Fruit fly (Drosophila melanogaster): ENCODE measurements around the gene CG11585.

DNA sequence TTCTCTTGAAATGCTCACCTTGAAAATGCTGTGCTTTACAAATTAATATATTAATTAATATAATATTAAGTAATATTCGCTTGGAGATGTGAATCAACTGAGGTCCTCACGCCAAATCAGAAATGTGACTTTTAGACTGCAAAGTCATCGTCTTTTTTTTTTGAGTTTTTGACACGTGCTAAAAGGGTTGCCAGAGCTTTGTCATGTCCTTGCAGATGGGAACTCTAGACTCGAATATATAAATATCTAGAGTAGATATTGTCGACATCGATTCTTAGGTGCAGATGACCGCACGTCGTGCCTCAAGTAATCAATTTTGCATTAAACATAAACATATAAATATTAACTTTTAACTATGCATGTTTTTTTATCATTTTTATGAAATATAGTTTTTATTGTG is 16.8 kb upstream of the CG11585 start, which contains the start of gene betaNACtes1:
- TF ChIP-seq h (optimal IDR thresholded peaks at IDR 0.05) (no peak), CG32772 (GFP tag; IDR thresholded peaks at IDR 0.05) (no peak), row (GFP tag; IDR thresholded peaks at IDR 0.05) (no peak), zfh2 (GFP tag; optimal IDR thresholded peaks at IDR 0.05) (no peak), CG8478 (optimal IDR thresholded peaks at IDR 0.05) (no peak), bsh (GFP tag; optimal IDR thresholded peaks at IDR 0.05) (no peak), sr (GFP tag; IDR thresholded peaks at IDR 0.05) (no peak)
